Worm (Caenorhabditis elegans): ENCODE measurements around the gene K05F1.8.

- TF ChIP-seq lin-39 (tag; optimal IDR thresholded peaks at IDR 0.05) (peak; percentile 31), nhr-28 (tag; optimal IDR thresholded peaks at IDR 0.05) (no peak), lsy-12 (tag; optimal IDR thresholded peaks at IDR 0.05) (no peak), egl-27 (tag; optimal IDR thresholded peaks at IDR 0.05) (no peak), ceh-9 (tag; optimal IDR thresholded peaks at IDR 0.05) (no peak), daf-12 (tag; optimal IDR thresholded peaks at IDR 0.05) (no peak), unc-62 (GFP tag; optimal IDR thresholded peaks at IDR 0.05) (no peak)
Observed at ce11 chrII:5772547-5773142, 26.8 kb downstream of the K05F1.8 start.

Measured in whole organism, L3 larva.